Worm (Caenorhabditis elegans) whole organism, mixed stage, embryonic: ENCODE results near the gene fbxc-28.

Experiments
- flh-1 ChIP-seq: fragments of 200-800 bp; sonication (Bioruptor generic); optimal IDR thresholded peaks from 2 replicates; lab custom pipeline; 2018; ENCODE audit warnings: mild to moderate bottlenecking, missing genetic modification characterization, moderate library complexity, missing compliant biosample characterization
- lin-13 ChIP-seq: fragments of 150-350 bp; optimal IDR thresholded peaks from 2 replicates; lab custom pipeline; 2014; ENCODE audit warnings: missing biosample characterization, missing genetic modification characterization
- mep-1 ChIP-seq: fragments of 150-350 bp; optimal IDR thresholded peaks from 2 replicates; lab custom pipeline; 2017; ENCODE audit warnings: missing biosample characterization, missing genetic modification reagents, missing genetic modification characterization, inconsistent platforms
- nhr-237 ChIP-seq: fragments of 150-350 bp; optimal IDR thresholded peaks from 2 replicates; lab custom pipeline; 2014; ENCODE audit warnings: missing biosample characterization, missing genetic modification characterization
- nhr-28 ChIP-seq: fragments of 150-350 bp; optimal IDR thresholded peaks from 2 replicates; lab custom pipeline; 2014; ENCODE audit warnings: missing biosample characterization, missing genetic modification characterization
- unc-39 ChIP-seq: fragments of 150-350 bp; optimal IDR thresholded peaks from 2 replicates; lab custom pipeline; 2014; ENCODE audit warnings: missing biosample characterization, missing genetic modification characterization
- ztf-11 ChIP-seq: fragments of 150-350 bp; optimal IDR thresholded peaks from 2 replicates; lab custom pipeline; 2014; ENCODE audit warnings: missing biosample characterization, missing genetic modification characterization

ce11 chrII:900720-901332 is 22.8 kb upstream of the fbxc-28 start, which contains the start of gene T07D3.9:
- no peak for TF ChIP-seq lin-13
- no peak for TF ChIP-seq unc-39 (tag; lab: Kevin White, UChicago)
- no peak for TF ChIP-seq mep-1 (tag; lab: Kevin White, UChicago)
- no peak for TF ChIP-seq ztf-11 (tag; lab: Kevin White, UChicago)
- no peak for TF ChIP-seq nhr-28
- TF ChIP-seq flh-1 (GFP tag; lab: Kevin White, UChicago) = no peak
- no peak for TF ChIP-seq nhr-237 (tag; lab: Kevin White, UChicago)
